Fruit fly (Drosophila melanogaster): ENCODE measurements around the gene CG42307.

DNA sequence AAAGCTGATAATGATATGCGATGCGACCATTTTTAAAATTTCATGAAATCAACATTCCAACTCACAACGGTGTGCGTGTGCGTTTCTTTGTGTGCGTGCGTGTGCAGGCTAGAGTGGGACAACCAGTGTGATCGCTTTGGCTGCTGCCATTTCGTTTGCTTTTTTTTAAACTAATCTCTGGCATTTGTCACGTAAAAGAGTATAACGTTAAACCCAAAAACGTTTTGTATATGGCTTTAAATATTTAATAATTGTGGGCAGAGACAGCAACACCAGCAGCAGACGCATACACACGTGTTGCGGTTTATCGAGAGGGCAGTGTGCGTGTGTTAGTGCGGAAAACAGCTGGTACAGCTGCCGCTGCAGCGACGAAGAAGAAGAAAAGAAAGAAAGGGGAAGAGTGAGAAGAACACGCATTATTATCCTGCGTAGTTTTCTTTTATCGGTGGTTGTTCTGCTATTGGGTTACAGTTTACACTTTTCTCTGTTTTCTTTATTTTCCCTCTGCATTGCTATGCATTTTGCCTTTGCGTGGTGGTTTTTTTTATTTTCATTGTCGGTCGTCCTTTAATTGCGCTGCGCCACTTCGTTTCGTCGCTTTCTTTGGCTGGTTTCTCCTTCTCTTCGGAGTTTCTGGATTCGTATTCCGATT lies 41.4 kb downstream of the CG42307 start:
- TF ChIP-seq rn (GFP tag; IDR thresholded peaks at IDR 0.05) (no peak), Snoo (tag; optimal IDR thresholded peaks at IDR 0.05) (no peak), fd96Ca (GFP tag; IDR thresholded peaks at IDR 0.05) (no peak), CG34367 (tag; optimal IDR thresholded peaks at IDR 0.05) (no peak), CG9948 (tag; optimal IDR thresholded peaks at IDR 0.05) (no peak), CG8159 (tag; optimal IDR thresholded peaks at IDR 0.05) (no peak), CG4496 (GFP tag; IDR thresholded peaks at IDR 0.05) (no peak), CG12605 (GFP tag; IDR thresholded peaks at IDR 0.05) (no peak), CG13204 (GFP tag; optimal IDR thresholded peaks at IDR 0.05) (no peak)

Measured in whole organism, pupa.